Fruit fly (Drosophila melanogaster): Measurements from ENCODE around the gene SF2.
A peak's percentile ranks its signal among the peaks of the same experiment; 100 is the strongest.

SF2 gene

DNA sequence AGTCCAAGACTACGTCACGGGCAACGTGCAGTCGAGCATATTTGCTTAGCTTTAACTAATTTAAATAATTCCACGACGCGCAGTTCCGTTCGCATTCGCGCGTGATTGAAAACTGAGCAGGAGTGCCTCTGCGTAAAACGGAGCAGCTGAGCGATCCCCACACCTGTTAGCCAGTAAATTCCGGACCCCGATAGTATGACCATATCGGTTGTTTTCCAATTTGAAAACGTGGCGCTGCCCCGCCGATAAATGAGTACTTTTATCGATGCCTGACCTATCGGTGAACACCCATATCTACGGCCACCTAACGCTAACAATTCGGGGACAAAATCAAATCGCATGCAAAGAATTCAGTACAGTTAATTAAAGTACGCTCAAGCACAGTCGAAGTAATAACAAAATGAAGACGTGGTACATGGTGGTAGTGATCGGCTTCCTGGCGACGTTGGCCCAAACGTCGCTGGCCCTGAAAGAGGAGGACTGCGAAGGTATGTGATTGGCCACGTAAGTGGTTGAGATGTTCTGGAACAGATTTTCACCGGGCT is 7.4 kb upstream of the SF2 start, which contains the start of the genes CG14879 and Manf (continued):
- TF ChIP-seq CG17802 (tag; optimal IDR thresholded peaks at IDR 0.05) (no peak), pnt (GFP tag; optimal IDR thresholded peaks at IDR 0.05) (no peak), CG11085 (GFP tag; IDR thresholded peaks at IDR 0.05) (no peak), bab2 (GFP tag; optimal IDR thresholded peaks at IDR 0.05) (no peak), so (GFP tag; IDR thresholded peaks at IDR 0.05) (no peak), ATbp (GFP tag; optimal IDR thresholded peaks at IDR 0.05) (no peak), HLH54F (GFP tag; optimal IDR thresholded peaks at IDR 0.05) (no peak), her (GFP tag; optimal IDR thresholded peaks at IDR 0.05) (no peak), unpg (GFP tag; optimal IDR thresholded peaks at IDR 0.05) (no peak), lola (GFP tag; optimal IDR thresholded peaks at IDR 0.05) (no peak), CG17361 (GFP tag; IDR thresholded peaks at IDR 0.05) (no peak), sna (GFP tag; IDR thresholded peaks at IDR 0.05; ENCODE audit: partially characterized antibody) (no peak; the same call in 1 of the 2 replicates), MESR4 (GFP tag; optimal IDR thresholded peaks at IDR 0.05) (peak; percentile 85), CG3847 (GFP tag; IDR thresholded peaks at IDR 0.05) (no peak), CG12942 (GFP tag; optimal IDR thresholded peaks at IDR 0.05) (no peak), Bdp1 (GFP tag; optimal IDR thresholded peaks at IDR 0.05) (no peak), phol (tag; optimal IDR thresholded peaks at IDR 0.05) (no peak), luna (GFP tag; optimal IDR thresholded peaks at IDR 0.05) (no peak), Lpt (GFP tag; optimal IDR thresholded peaks at IDR 0.05) (no peak), CG9215 (GFP tag; IDR thresholded peaks at IDR 0.05) (no peak), CG4328 (GFP tag; optimal IDR thresholded peaks at IDR 0.05) (no peak), Gsc (GFP tag; IDR thresholded peaks at IDR 0.05) (no peak), CG17328 (GFP tag; IDR thresholded peaks at IDR 0.05) (no peak), CG34376 (GFP tag; optimal IDR thresholded peaks at IDR 0.05) (no peak), kni (GFP tag; optimal IDR thresholded peaks at IDR 0.05) (peak; percentile 21), dmrt11E (tag; optimal IDR thresholded peaks at IDR 0.05) (no peak), Camta (GFP tag; optimal IDR thresholded peaks at IDR 0.05) (no peak), Atf3 (GFP tag; optimal IDR thresholded peaks at IDR 0.05) (no peak), Poxn (GFP tag; IDR thresholded peaks at IDR 0.05) (no peak), CG4360 (GFP tag; IDR thresholded peaks at IDR 0.05) (no peak), CG12299 (tag; optimal IDR thresholded peaks at IDR 0.05) (no peak), wor (GFP tag; IDR thresholded peaks at IDR 0.05) (no peak), Deaf1 (tag; optimal IDR thresholded peaks at IDR 0.05) (no peak), az2 (GFP tag; optimal IDR thresholded peaks at IDR 0.05) (no peak), disco-r (GFP tag; optimal IDR thresholded peaks at IDR 0.05) (no peak), jigr1 (GFP tag; IDR thresholded peaks at IDR 0.05) (no peak), chif (GFP tag; optimal IDR thresholded peaks at IDR 0.05) (no peak), psq (GFP tag; optimal IDR thresholded peaks at IDR 0.05) (no peak), CG13123 (GFP tag; optimal IDR thresholded peaks at IDR 0.05) (no peak), NFAT (GFP tag; IDR thresholded peaks at IDR 0.05) (no peak), MBD-R2 (GFP tag; IDR thresholded peaks at IDR 0.05) (peak; percentile 51), CG6254 (GFP tag; optimal IDR thresholded peaks at IDR 0.05) (no peak), CG2202 (tag; optimal IDR thresholded peaks at IDR 0.05) (no peak), exex (tag; optimal IDR thresholded peaks at IDR 0.05) (no peak), CG10267 (tag; optimal IDR thresholded peaks at IDR 0.05) (peak; percentile 38), CG18011 (GFP tag; optimal IDR thresholded peaks at IDR 0.05) (no peak), Hr51 (GFP tag; optimal IDR thresholded peaks at IDR 0.05) (no peak), CG7786 (GFP tag; optimal IDR thresholded peaks at IDR 0.05) (no peak), Dfd (GFP tag; optimal IDR thresholded peaks at IDR 0.05) (no peak), CG3163 (GFP tag; optimal IDR thresholded peaks at IDR 0.05) (no peak), CG8290 (GFP tag; optimal IDR thresholded peaks at IDR 0.05) (no peak), CG8290 (tag; optimal IDR thresholded peaks at IDR 0.05) (peak in 1 of 2 experiments; percentile 56)
